Fruit fly (Drosophila melanogaster) whole organism, embryonic: Measurements from ENCODE around the gene CG15528.

Experiments
- Abd-B ChIP-seq: fragments of 200-800 bp; sonication (Bioruptor generic); optimal IDR thresholded peaks from 2 replicates; lab custom pipeline; 2018; ENCODE audit warnings: missing biosample characterization, mild to moderate bottlenecking, missing genetic modification characterization, moderate library complexity
- CG11247 ChIP-seq: fragments of 200-800 bp; sonication (Bioruptor generic); IDR thresholded peaks from 2 replicates; pipeline ENCODE4 v1.3.6; 2022; ENCODE audit warnings: missing biosample characterization, missing genetic modification characterization
- CG13775 ChIP-seq: fragments of 200-800 bp; sonication (Bioruptor generic); optimal IDR thresholded peaks from 3 replicates; lab custom pipeline; 2017; ENCODE audit warnings: missing biosample characterization, mild to moderate bottlenecking, missing genetic modification characterization
- CG14014 ChIP-seq: fragments of 200-800 bp; sonication (Bioruptor generic); IDR thresholded peaks from 2 replicates; pipeline ENCODE4 v1.3.6; 2022; ENCODE audit warnings: missing biosample characterization, missing genetic modification characterization
- CG14050 ChIP-seq: fragments of 200-800 bp; sonication (Bioruptor generic); IDR thresholded peaks from 3 replicates; pipeline ENCODE4 v1.3.6; 2022; ENCODE audit warnings: missing biosample characterization, missing genetic modification characterization
- CG1529 ChIP-seq: fragments of 200-800 bp; sonication (Bioruptor generic); optimal IDR thresholded peaks from 3 replicates; lab custom pipeline; 2018; ENCODE audit warnings: missing biosample characterization, missing genetic modification characterization
- CG17385 ChIP-seq: fragments of 200-800 bp; sonication (Bioruptor generic); optimal IDR thresholded peaks from 3 replicates; lab custom pipeline; 2018; ENCODE audit warnings: missing biosample characterization, mild to moderate bottlenecking, missing genetic modification characterization
- CG32772 ChIP-seq: fragments of 200-800 bp; sonication (Bioruptor generic); IDR thresholded peaks from 2 replicates; pipeline ENCODE4 v1.3.6; 2022; ENCODE audit warnings: missing biosample characterization, missing genetic modification characterization
- CG3281 ChIP-seq: fragments of 200-800 bp; sonication (Bioruptor generic); optimal IDR thresholded peaks from 3 replicates; lab custom pipeline; 2017; ENCODE audit warnings: missing biosample characterization, mild to moderate bottlenecking, missing genetic modification characterization
- CG34224 ChIP-seq: fragments of 200-800 bp; sonication (Bioruptor generic); IDR thresholded peaks from 3 replicates; pipeline ENCODE4 v1.3.6; 2022; ENCODE audit warnings: missing biosample characterization, missing genetic modification characterization; ENCODE audit not compliant: partially characterized antibody
- CG4360 ChIP-seq: fragments of 200-800 bp; sonication (Bioruptor generic); IDR thresholded peaks from 2 replicates; pipeline ENCODE4 v1.3.6; 2022; ENCODE audit warnings: missing biosample characterization, missing genetic modification characterization
- CG4424 ChIP-seq: fragments of 200-800 bp; sonication (Bioruptor generic); optimal IDR thresholded peaks from 3 replicates; lab custom pipeline; 2016; ENCODE audit warnings: missing biosample characterization, missing genetic modification characterization
- CG6683 ChIP-seq: fragments of 200-800 bp; sonication (Bioruptor generic); optimal IDR thresholded peaks from 2 replicates; lab custom pipeline; 2017; ENCODE audit warnings: missing biosample characterization, mild to moderate bottlenecking, missing genetic modification characterization, missing genetic modification reagents
- CG8290 ChIP-seq, 3 experiments: fragments of 200-800 bp; sonication (Bioruptor generic); optimal IDR thresholded peaks; 2 replicates each; lab custom pipeline; 2016 to 2019; ENCODE audit warnings: missing biosample characterization in 3 of 3, missing genetic modification characterization in 3 of 3, mild to moderate bottlenecking in 2 of 3, moderate library complexity in 1 of 3
- CG8924 ChIP-seq: fragments of 200-800 bp; optimal IDR thresholded peaks from 3 replicates; lab custom pipeline; 2019; ENCODE audit warnings: missing biosample characterization, mild to moderate bottlenecking, missing genetic modification characterization, moderate library complexity
- CG8944 ChIP-seq: fragments of 200-800 bp; sonication (Bioruptor generic); optimal IDR thresholded peaks from 3 replicates; lab custom pipeline; 2016; ENCODE audit warnings: missing biosample characterization, missing genetic modification characterization
- D19B ChIP-seq: fragments of 200-800 bp; sonication (Bioruptor generic); optimal IDR thresholded peaks from 2 replicates; lab custom pipeline; 2017; ENCODE audit warnings: missing biosample characterization, mild to moderate bottlenecking, missing genetic modification characterization
- Doc2 ChIP-seq: fragments of 200-800 bp; sonication (Bioruptor generic); IDR thresholded peaks from 2 replicates; pipeline ENCODE4 v1.3.6; 2022; ENCODE audit warnings: missing biosample characterization, missing genetic modification characterization
- Fer2 ChIP-seq: fragments of 200-800 bp; sonication (Bioruptor generic); optimal IDR thresholded peaks from 2 replicates; lab custom pipeline; 2018; ENCODE audit warnings: missing biosample characterization, mild to moderate bottlenecking, missing genetic modification characterization, moderate library complexity
- Gsc ChIP-seq: fragments of 200-800 bp; sonication (Bioruptor generic); IDR thresholded peaks from 2 replicates; pipeline ENCODE4 v1.3.6; 2022; ENCODE audit warnings: missing biosample characterization, missing genetic modification characterization
- HmgZ ChIP-seq: fragments of 200-800 bp; sonication (Bioruptor generic); optimal IDR thresholded peaks from 2 replicates; lab custom pipeline; 2018; ENCODE audit warnings: missing biosample characterization, mild to moderate bottlenecking, missing genetic modification characterization
- Hr51 ChIP-seq, 2 experiments: fragments of 200-800 bp; sonication (Bioruptor generic); optimal IDR thresholded peaks; 2 replicates in 1 of 2; 3 replicates in 1 of 2; lab custom pipeline; 2016 to 2018; ENCODE audit warnings: missing biosample characterization in 2 of 2, missing genetic modification characterization in 2 of 2, mild to moderate bottlenecking in 1 of 2, moderate library complexity in 1 of 2
- Mrtf ChIP-seq: fragments of 200-800 bp; sonication (Bioruptor generic); IDR thresholded peaks from 3 replicates; pipeline ENCODE4 v1.3.6; 2022; ENCODE audit warnings: missing biosample characterization, missing genetic modification characterization
- NC2β ChIP-seq: fragments of 200-800 bp; sonication (Bioruptor generic); optimal IDR thresholded peaks from 2 replicates; lab custom pipeline; 2016; ENCODE audit warnings: missing biosample characterization, missing genetic modification characterization
- NFAT ChIP-seq: fragments of 200-800 bp; sonication (Bioruptor generic); IDR thresholded peaks from 2 replicates; pipeline ENCODE4 v1.3.6; 2022; ENCODE audit warnings: missing biosample characterization, missing genetic modification characterization
- Opbp ChIP-seq: fragments of 200-800 bp; sonication (Bioruptor generic); IDR thresholded peaks from 3 replicates; pipeline ENCODE4 v1.3.6; 2022; ENCODE audit warnings: missing biosample characterization, missing genetic modification characterization; ENCODE audit not compliant: partially characterized antibody
- Optix ChIP-seq: fragments of 200-800 bp; sonication (Bioruptor generic); IDR thresholded peaks from 3 replicates; pipeline ENCODE4 v1.3.6; 2022; ENCODE audit warnings: missing biosample characterization, missing genetic modification characterization
- PHDP ChIP-seq: fragments of 200-800 bp; sonication (Bioruptor generic); optimal IDR thresholded peaks from 3 replicates; lab custom pipeline; 2018; ENCODE audit warnings: missing biosample characterization, mild to moderate bottlenecking, missing genetic modification characterization, moderate library complexity
- Pdp1 ChIP-seq, 2 experiments: fragments of 200-800 bp; sonication (Bioruptor generic); optimal IDR thresholded peaks; 3 replicates each; lab custom pipeline; 2016; ENCODE audit warnings: missing biosample characterization in 2 of 2, missing genetic modification characterization in 2 of 2, mild to moderate bottlenecking in 1 of 2, moderate library complexity in 1 of 2
- Rfx ChIP-seq: fragments of 200-800 bp; sonication (Bioruptor generic); IDR thresholded peaks from 2 replicates; pipeline ENCODE4 v1.3.6; 2022; ENCODE audit warnings: missing biosample characterization, missing genetic modification characterization
- Taf1 ChIP-seq: fragments of 200-800 bp; sonication (Bioruptor generic); IDR thresholded peaks from 2 replicates; pipeline ENCODE4 v1.3.6; 2022; ENCODE audit warnings: missing biosample characterization, missing genetic modification characterization
- Tbp ChIP-seq: fragments of >200 bp; optimal IDR thresholded peaks from 2 replicates; lab custom pipeline; 2018; ENCODE audit warnings: missing biosample characterization, missing genetic modification characterization
- ac ChIP-seq: fragments of 200-800 bp; sonication (Bioruptor generic); optimal IDR thresholded peaks from 3 replicates; lab custom pipeline; 2017; ENCODE audit warnings: missing biosample characterization, mild to moderate bottlenecking, missing genetic modification characterization
- bowl ChIP-seq: fragments of 200-800 bp; sonication (Bioruptor generic); IDR thresholded peaks from 2 replicates; pipeline ENCODE4 v1.3.6; 2022; ENCODE audit warnings: missing biosample characterization, missing genetic modification characterization
- caup ChIP-seq: fragments of 200-800 bp; sonication (Bioruptor generic); optimal IDR thresholded peaks from 3 replicates; lab custom pipeline; 2017; ENCODE audit warnings: missing biosample characterization, mild to moderate bottlenecking, missing genetic modification characterization, moderate library complexity; ENCODE audit not compliant: severe bottlenecking
- ci ChIP-seq: fragments of 200-800 bp; sonication (Bioruptor generic); IDR thresholded peaks from 3 replicates; pipeline ENCODE4 v1.3.6; 2022; ENCODE audit warnings: missing biosample characterization, missing genetic modification characterization
- da ChIP-seq: fragments of 200-800 bp; sonication (Bioruptor generic); optimal IDR thresholded peaks from 2 replicates; lab custom pipeline; 2016; ENCODE audit warnings: missing biosample characterization, missing genetic modification characterization
- gcm2 ChIP-seq: fragments of 200-800 bp; sonication (Bioruptor generic); optimal IDR thresholded peaks from 2 replicates; lab custom pipeline; 2016; ENCODE audit warnings: missing biosample characterization, missing genetic modification characterization
- kay ChIP-seq: fragments of 200-800 bp; sonication (Bioruptor generic); optimal IDR thresholded peaks from 2 replicates; lab custom pipeline; 2016; ENCODE audit warnings: missing biosample characterization, missing genetic modification characterization
- lbe ChIP-seq: fragments of 200-800 bp; sonication (Bioruptor generic); optimal IDR thresholded peaks from 2 replicates; lab custom pipeline; 2016; ENCODE audit warnings: missing biosample characterization, mild to moderate bottlenecking, missing genetic modification characterization
- maf-S ChIP-seq: fragments of 200-800 bp; sonication (Bioruptor generic); optimal IDR thresholded peaks from 2 replicates; lab custom pipeline; 2016; ENCODE audit warnings: missing biosample characterization, missing genetic modification characterization
- mirr ChIP-seq: fragments of 200-800 bp; sonication (Bioruptor generic); optimal IDR thresholded peaks from 3 replicates; lab custom pipeline; 2018; ENCODE audit warnings: missing biosample characterization, mild to moderate bottlenecking, missing genetic modification characterization
- nom ChIP-seq: fragments of 200-800 bp; sonication (Bioruptor generic); optimal IDR thresholded peaks from 2 replicates; lab custom pipeline; 2017; ENCODE audit warnings: missing biosample characterization, missing genetic modification characterization, mild to moderate bottlenecking, moderate library complexity, missing genetic modification reagents
- oc ChIP-seq: fragments of 200-800 bp; sonication (Bioruptor generic); optimal IDR thresholded peaks from 2 replicates; lab custom pipeline; 2018; ENCODE audit warnings: missing biosample characterization, mild to moderate bottlenecking, missing genetic modification characterization, moderate library complexity
- scrt ChIP-seq: fragments of 200-800 bp; sonication (Bioruptor generic); optimal IDR thresholded peaks from 2 replicates; lab custom pipeline; 2018; ENCODE audit warnings: missing biosample characterization, mild to moderate bottlenecking, missing genetic modification characterization, moderate library complexity
- tap ChIP-seq: fragments of 200-800 bp; optimal IDR thresholded peaks from 3 replicates; lab custom pipeline; 2019; ENCODE audit warnings: missing biosample characterization, mild to moderate bottlenecking, missing genetic modification characterization, moderate library complexity
- tin ChIP-seq: fragments of 200-800 bp; sonication (Bioruptor generic); optimal IDR thresholded peaks from 3 replicates; lab custom pipeline; 2016; ENCODE audit warnings: missing biosample characterization, missing genetic modification characterization
- tup ChIP-seq: fragments of 200-800 bp; sonication (Bioruptor generic); optimal IDR thresholded peaks from 2 replicates; lab custom pipeline; 2016; ENCODE audit warnings: missing biosample characterization, mild to moderate bottlenecking, missing genetic modification characterization, moderate library complexity
- vvl ChIP-seq: fragments of 200-800 bp; sonication (Bioruptor generic); IDR thresholded peaks from 2 replicates; pipeline ENCODE4 v1.3.6; 2022; ENCODE audit warnings: missing biosample characterization, missing genetic modification characterization
- zen2 ChIP-seq: fragments of 200-800 bp; sonication (Bioruptor generic); IDR thresholded peaks from 3 replicates; pipeline ENCODE4 v1.3.6; 2022; ENCODE audit warnings: missing biosample characterization, missing genetic modification characterization; ENCODE audit not compliant: partially characterized antibody

The CG15528 gene

dm6 chr3R:30092700-30093044, 40.8 kb upstream of the CG15528 start (continued):
- TF ChIP-seq Optix (GFP tag; lab: Robert Waterston, UW): peak; percentile 83; the same call in 2 of the 3 replicates
- peak; percentile 60 for TF ChIP-seq gcm2
- peak; percentile 65 for TF ChIP-seq CG4424 (GFP tag; lab: Kevin White, UChicago)
- TF ChIP-seq NC2β (GFP tag; lab: Kevin White, UChicago): peak; percentile 81
- TF ChIP-seq zen2 (GFP tag; lab: Robert Waterston, UW): no peak
- peak; percentile 29 for TF ChIP-seq da (GFP tag; lab: Kevin White, UChicago)
- TF ChIP-seq CG13775 (GFP tag; lab: Kevin White, UChicago): peak; percentile 65
- peak; percentile 83 for TF ChIP-seq CG14050 (GFP tag; lab: Robert Waterston, UW)
- TF ChIP-seq Hr51 (GFP tag; optimal IDR thresholded peaks at IDR 0.05; lab: Kevin White, UChicago): peak; percentile 78 to 80
- TF ChIP-seq tup (GFP tag; lab: Kevin White, UChicago): peak; percentile 72
- TF ChIP-seq Opbp (GFP tag; lab: Robert Waterston, UW): no peak
- TF ChIP-seq Tbp: no peak
- TF ChIP-seq CG8290 (GFP tag; optimal IDR thresholded peaks at IDR 0.05; lab: Kevin White, UChicago): peak; percentile 37
- peak in 1 of 2 experiments; percentile 90 for TF ChIP-seq CG8290 (tag; optimal IDR thresholded peaks at IDR 0.05; lab: Kevin White, UChicago)
- peak; percentile 84 for TF ChIP-seq tap (tag; lab: Kevin White, UChicago)
- TF ChIP-seq ac: no peak
- TF ChIP-seq CG34224 (GFP tag; lab: Robert Waterston, UW): no peak
- TF ChIP-seq ci (GFP tag; lab: Robert Waterston, UW): peak; percentile 93
- TF ChIP-seq Fer2 (tag; lab: Kevin White, UChicago): peak; percentile 69
- peak; percentile 36; the same call in 1 of the 2 replicates for TF ChIP-seq CG4360 (GFP tag; lab: Robert Waterston, UW)
- peak; percentile 89 for TF ChIP-seq CG14014
- peak; percentile 62 for TF ChIP-seq Doc2 (GFP tag; lab: Robert Waterston, UW)
- peak; percentile 69 for TF ChIP-seq kay
- TF ChIP-seq caup (GFP tag; lab: Kevin White, UChicago): peak; percentile 83
- TF ChIP-seq CG32772: peak; percentile 91
- TF ChIP-seq HmgZ (tag; lab: Kevin White, UChicago): peak; percentile 79
- peak; percentile 83 to 84 for TF ChIP-seq Pdp1 (GFP tag; optimal IDR thresholded peaks at IDR 0.05; lab: Kevin White, UChicago)
- peak; percentile 85 for TF ChIP-seq CG8924 (tag; lab: Kevin White, UChicago)
- TF ChIP-seq vvl (GFP tag; lab: Robert Waterston, UW): peak; percentile 95
- TF ChIP-seq maf-S (GFP tag; lab: Kevin White, UChicago): peak; percentile 88
- TF ChIP-seq CG6683 (GFP tag; lab: Kevin White, UChicago): peak; percentile 62
- peak; percentile 84 for TF ChIP-seq CG3281
- TF ChIP-seq CG17385 (GFP tag; lab: Kevin White, UChicago): peak; percentile 84
- TF ChIP-seq nom (GFP tag; lab: Kevin White, UChicago): no peak
- peak; percentile 82 for TF ChIP-seq oc (tag; lab: Kevin White, UChicago)
- TF ChIP-seq Abd-B (GFP tag; lab: Kevin White, UChicago): peak; percentile 72
- peak; percentile 73 for TF ChIP-seq Gsc
- TF ChIP-seq tin: peak; percentile 81
- TF ChIP-seq CG11247 (GFP tag; lab: Robert Waterston, UW): peak; percentile 87
- TF ChIP-seq CG1529 (GFP tag; lab: Kevin White, UChicago): peak; percentile 68
- peak; percentile 69 for TF ChIP-seq Taf1 (GFP tag; lab: Robert Waterston, UW)
- TF ChIP-seq NFAT (GFP tag; lab: Robert Waterston, UW): peak; percentile 78
- TF ChIP-seq mirr (GFP tag; lab: Kevin White, UChicago): peak; percentile 44
- no peak for TF ChIP-seq lbe (GFP tag; lab: Kevin White, UChicago)
- peak; percentile 81 for TF ChIP-seq CG8944 (GFP tag; lab: Kevin White, UChicago)
- TF ChIP-seq Rfx (GFP tag; lab: Robert Waterston, UW): peak; percentile 91
- TF ChIP-seq PHDP (tag; lab: Kevin White, UChicago): peak; percentile 88
- peak; percentile 21 for TF ChIP-seq D19B (GFP tag; lab: Kevin White, UChicago)
- TF ChIP-seq Mrtf (GFP tag; lab: Robert Waterston, UW): peak; percentile 82
- peak; percentile 63 for TF ChIP-seq bowl (GFP tag; lab: Robert Waterston, UW)
- peak; percentile 78 for TF ChIP-seq scrt
